Worm (Caenorhabditis elegans): ENCODE results near the gene dhs-25.

The dhs-25 gene

ce11 chrX:1504529-1505080 is 18.3 kb downstream of the dhs-25 start (continued):
- TF ChIP-seq xbp-1 (tag; optimal IDR thresholded peaks at IDR 0.05) (peak; percentile 82), unc-62 (GFP tag; optimal IDR thresholded peaks at IDR 0.05) (no peak), egl-27 (tag; optimal IDR thresholded peaks at IDR 0.05) (peak in 1 of 2 experiments; percentile 8), fkh-4 (tag; optimal IDR thresholded peaks at IDR 0.05; ENCODE audit: borderline replicate concordance) (no peak), lin-13 (GFP tag; optimal IDR thresholded peaks at IDR 0.05) (peak; percentile 92), pax-3 (tag; optimal IDR thresholded peaks at IDR 0.05) (peak; percentile 84), swsn-7 (tag; optimal IDR thresholded peaks at IDR 0.05) (peak; percentile 85), skn-1 (tag; optimal IDR thresholded peaks at IDR 0.05) (peak; percentile 95), hpl-2 (GFP tag; optimal IDR thresholded peaks at IDR 0.05) (peak; percentile 90), nhr-90 (tag; optimal IDR thresholded peaks at IDR 0.05; ENCODE audit: poor library complexity) (peak; percentile 98), zag-1 (tag; optimal IDR thresholded peaks at IDR 0.05) (no peak), sup-37 (GFP tag; optimal IDR thresholded peaks at IDR 0.05) (peak; percentile 85), fkh-8 (tag; optimal IDR thresholded peaks at IDR 0.05) (peak; percentile 17), dpl-1 (GFP tag; optimal IDR thresholded peaks at IDR 0.05) (peak; percentile 62 to 75 (median 66)), efl-1 (optimal IDR thresholded peaks at IDR 0.05) (peak; percentile 69 to 75), efl-1 (GFP tag; optimal IDR thresholded peaks at IDR 0.05 in 1 of 2) (peak; percentile 47 to 97), blmp-1 (tag; optimal IDR thresholded peaks at IDR 0.05) (peak; percentile 90), lin-14 (GFP tag; optimal IDR thresholded peaks at IDR 0.05) (peak; percentile 95), ets-5 (GFP tag; IDR thresholded peaks at IDR 0.05) (no peak), F16B12.6 (tag; optimal IDR thresholded peaks at IDR 0.05) (peak; percentile 15), Y116A8C.19 (tag; optimal IDR thresholded peaks at IDR 0.05; ENCODE audit: borderline replicate concordance) (no peak), ces-1 (GFP tag; optimal IDR thresholded peaks at IDR 0.05) (no peak), grh-1 (GFP tag; IDR thresholded peaks at IDR 0.05) (peak; percentile 96), C34B4.2 (tag; optimal IDR thresholded peaks at IDR 0.05) (peak; percentile 68), nhr-28 (tag; optimal IDR thresholded peaks at IDR 0.05) (no peak), snpc-4 (tag; optimal IDR thresholded peaks at IDR 0.05) (peak; percentile 49), aha-1 (tag; optimal IDR thresholded peaks at IDR 0.05) (peak; percentile 98), egl-13 (tag; optimal IDR thresholded peaks at IDR 0.05) (no peak), ceh-88 (GFP tag; IDR thresholded peaks at IDR 0.05) (peak; percentile 63), nhr-47 (tag; optimal IDR thresholded peaks at IDR 0.05) (peak; percentile 92), vab-15 (tag; optimal IDR thresholded peaks at IDR 0.05) (peak; percentile 79), lsy-2 (tag; optimal IDR thresholded peaks at IDR 0.05) (peak; percentile 82 to 96), isw-1 (GFP tag; IDR thresholded peaks at IDR 0.05) (0 out of 2 replicates have a peak, but pooled peaks have one; percentile 3), nhr-77 (tag; optimal IDR thresholded peaks at IDR 0.05) (peak; percentile 86), C16A3.4 (tag; optimal IDR thresholded peaks at IDR 0.05) (peak; percentile 98), pag-3 (tag; optimal IDR thresholded peaks at IDR 0.05; ENCODE audit: borderline replicate concordance, insufficient read depth) (no peak), hlh-17 (GFP tag; optimal IDR thresholded peaks at IDR 0.05; ENCODE audit: borderline replicate concordance) (peak; percentile 46), nhr-85 (tag) (peak; percentile 100), C04F5.9 (tag; optimal IDR thresholded peaks at IDR 0.05) (peak; percentile 76), tbx-2 (tag; optimal IDR thresholded peaks at IDR 0.05) (peak; percentile 96), pqm-1 (tag; optimal IDR thresholded peaks at IDR 0.05) (no peak), sox-4 (tag; optimal IDR thresholded peaks at IDR 0.05) (peak; percentile 49), ztf-4 (tag; optimal IDR thresholded peaks at IDR 0.05) (peak; percentile 82), jun-1 (tag; optimal IDR thresholded peaks at IDR 0.05) (peak; percentile 70), nhr-237 (tag; optimal IDR thresholded peaks at IDR 0.05) (peak; percentile 65), zip-4 (GFP tag; optimal IDR thresholded peaks at IDR 0.05) (peak; percentile 64), unc-98 (GFP tag; IDR thresholded peaks at IDR 0.05) (peak; percentile 54; the same call in 1 of the 2 replicates), lin-35 (GFP tag; optimal IDR thresholded peaks at IDR 0.05) (peak; percentile 58 to 92), mab-9 (GFP tag; IDR thresholded peaks at IDR 0.05) (peak; percentile 78; the same call in 1 of the 2 replicates), nhr-11 (tag; optimal IDR thresholded peaks at IDR 0.05) (peak; percentile 75), elt-2 (tag; optimal IDR thresholded peaks at IDR 0.05) (peak; percentile 98), tlp-1 (tag; optimal IDR thresholded peaks at IDR 0.05) (peak; percentile 6)
